Worm (Caenorhabditis elegans) whole organism, midembryonic: ENCODE measurements around the gene ech-2.

Source experiments
- T22C8.4 ChIP-seq: fragments of 200-800 bp; sonication (Bioruptor generic); IDR thresholded peaks from 2 replicates; pipeline ENCODE4 v1.3.6; 2022; ENCODE audit warnings: missing genetic modification characterization, missing compliant biosample characterization
- cog-1 ChIP-seq: sonication (generic microtip); optimal IDR thresholded peaks from 2 replicates; lab custom pipeline; 2016; ENCODE audit warnings: missing genetic modification characterization, missing compliant biosample characterization
- flt-1 ChIP-seq: fragments of 200-800 bp; sonication (Bioruptor generic); IDR thresholded peaks from 2 replicates; pipeline ENCODE4 v1.3.6; 2022; ENCODE audit warnings: missing genetic modification characterization, missing compliant biosample characterization
- klf-2 ChIP-seq: fragments of 200-800 bp; sonication (Bioruptor generic); conservative IDR thresholded peaks from 2 replicates; pipeline ENCODE4 v1.3.6; 2022; ENCODE audit warnings: missing genetic modification reagents, missing genetic modification characterization, missing compliant biosample characterization
- med-1 ChIP-seq: sonication (generic microtip); optimal IDR thresholded peaks from 2 replicates; lab custom pipeline; 2017; ENCODE audit warnings: missing genetic modification characterization, mild to moderate bottlenecking, missing compliant biosample characterization, antibody characterized with exemption, missing genetic modification reagents; ENCODE audit not compliant: insufficient read depth
- ref-1 ChIP-seq: fragments of 200-800 bp; sonication (Bioruptor generic); conservative IDR thresholded peaks from 2 replicates; pipeline ENCODE4 v1.3.6; 2022; ENCODE audit warnings: missing genetic modification reagents, missing genetic modification characterization, missing compliant biosample characterization
- tab-1 ChIP-seq: fragments of 200-800 bp; sonication (Bioruptor generic); IDR thresholded peaks from 2 replicates; pipeline ENCODE4 v1.3.6; 2022; ENCODE audit warnings: missing genetic modification characterization, missing compliant biosample characterization
- ztf-23 ChIP-seq: fragments of 200-800 bp; sonication (Bioruptor generic); IDR thresholded peaks from 2 replicates; pipeline ENCODE4 v1.3.6; 2022; ENCODE audit warnings: missing genetic modification reagents, missing genetic modification characterization, missing compliant biosample characterization
- ztf-29 ChIP-seq: fragments of 200-800 bp; sonication (Bioruptor generic); IDR thresholded peaks from 2 replicates; pipeline ENCODE4 v1.3.6; 2022; ENCODE audit warnings: missing genetic modification reagents, missing genetic modification characterization, missing compliant biosample characterization

ech-2 gene

DNA sequence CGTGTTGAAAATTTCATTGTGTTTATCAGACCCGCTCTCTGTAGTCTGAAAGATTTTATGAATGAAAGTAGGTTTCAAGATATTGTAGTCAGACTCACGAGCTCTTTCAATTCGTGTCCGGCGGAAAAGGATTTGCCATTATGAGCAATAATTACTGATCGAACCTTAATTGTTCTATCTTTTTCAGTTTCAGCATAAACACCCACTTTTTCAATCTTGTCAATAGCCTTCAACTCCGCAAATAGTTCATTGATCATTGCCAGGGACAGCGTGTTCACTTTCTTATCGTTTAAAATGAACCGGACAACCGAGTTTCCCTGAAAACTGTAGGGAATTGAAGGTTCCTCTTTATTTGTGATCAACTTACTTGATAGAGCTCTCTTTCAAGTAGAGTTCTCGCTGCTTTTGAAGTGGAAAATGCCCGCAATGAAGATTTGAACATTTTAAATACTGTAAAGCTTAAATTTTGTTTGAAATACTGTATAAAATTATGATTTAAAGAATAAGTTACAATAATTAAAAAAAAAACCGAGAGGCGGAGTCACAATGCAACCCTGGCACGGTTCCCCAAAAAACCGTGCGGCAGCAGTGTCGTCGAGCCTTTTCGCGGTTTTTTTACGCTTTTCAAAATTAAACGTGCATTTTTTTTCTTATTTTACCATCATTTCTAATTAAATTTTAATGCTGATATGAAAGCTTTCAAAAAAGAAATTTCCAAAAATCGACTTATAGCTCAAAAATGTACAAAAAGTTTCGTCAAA is at the start of gene ech-2:
Gene ech-2, minus strand, starts transcription at position 452 of the 761 bp plus-strand sequence.
- no peak for TF ChIP-seq ztf-29 (GFP tag; lab: Robert Waterston, UW)
- TF ChIP-seq T22C8.4 (GFP tag; lab: Robert Waterston, UW), result no peak
- TF ChIP-seq cog-1 (tag; lab: Kevin White, UChicago), result no peak
- no peak for TF ChIP-seq ztf-23 (GFP tag; lab: Robert Waterston, UW)
- TF ChIP-seq med-1, result no peak
- TF ChIP-seq tab-1 (GFP tag; lab: Robert Waterston, UW), result no peak
- no peak for TF ChIP-seq klf-2
- TF ChIP-seq flt-1 (GFP tag; lab: Robert Waterston, UW), result no peak
- TF ChIP-seq ref-1, result no peak

- TF ChIP-seq med-1 (no peak), ztf-29 (GFP tag; lab: Robert Waterston, UW) (no peak), klf-2 (no peak), T22C8.4 (GFP tag; lab: Robert Waterston, UW) (no peak), ztf-23 (GFP tag; lab: Robert Waterston, UW) (no peak), tab-1 (GFP tag; lab: Robert Waterston, UW) (no peak), cog-1 (tag; lab: Kevin White, UChicago) (no peak)
These were observed 47.5 kb upstream of the ech-2 start for ce11 chrIV:11903676-11904075.

ce11 chrIV:11902832-11903231 is 46.7 kb upstream of the ech-2 start:
- TF ChIP-seq klf-2 (no peak), cog-1 (tag; lab: Kevin White, UChicago) (no peak), med-1 (no peak), ztf-29 (GFP tag; lab: Robert Waterston, UW) (no peak), flt-1 (GFP tag; lab: Robert Waterston, UW) (no peak), T22C8.4 (GFP tag; lab: Robert Waterston, UW) (no peak), tab-1 (GFP tag; lab: Robert Waterston, UW) (no peak), ztf-23 (GFP tag; lab: Robert Waterston, UW) (no peak), ref-1 (no peak)

- TF ChIP-seq ztf-23 (GFP tag; lab: Robert Waterston, UW), result no peak
- no peak for TF ChIP-seq T22C8.4 (GFP tag; lab: Robert Waterston, UW)
- no peak for TF ChIP-seq flt-1 (GFP tag; lab: Robert Waterston, UW)
- no peak for TF ChIP-seq klf-2
- TF ChIP-seq cog-1 (tag; lab: Kevin White, UChicago), result no peak
- no peak for TF ChIP-seq ref-1
- no peak for TF ChIP-seq tab-1 (GFP tag; lab: Robert Waterston, UW)
- TF ChIP-seq med-1, result no peak
- no peak for TF ChIP-seq ztf-29 (GFP tag; lab: Robert Waterston, UW)
These were observed 45.1 kb upstream of the ech-2 start for ce11 chrIV:11901215-11901614.

DNA sequence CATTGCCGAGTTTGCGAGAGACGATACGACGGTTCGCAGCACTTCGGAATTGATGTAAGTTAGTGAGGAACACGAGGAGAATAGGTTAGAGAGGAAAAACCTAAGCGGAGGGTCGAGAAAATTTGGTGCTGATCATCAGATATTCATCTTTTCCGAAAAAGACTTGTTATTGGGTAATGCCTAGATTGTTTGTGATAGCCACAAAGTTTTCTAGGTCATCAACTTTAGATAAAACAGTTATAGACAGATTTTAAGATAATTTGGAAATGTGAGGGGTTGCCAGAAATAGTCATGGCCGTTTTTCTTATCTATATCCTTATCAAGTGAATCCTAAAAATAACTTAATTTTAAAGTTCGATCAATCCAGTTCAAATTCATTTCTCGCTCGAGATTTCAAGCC is 44.2 kb upstream of the ech-2 start:
- TF ChIP-seq ztf-29 (GFP tag; lab: Robert Waterston, UW) (no peak), tab-1 (GFP tag; lab: Robert Waterston, UW) (no peak), med-1 (no peak), klf-2 (no peak), flt-1 (GFP tag; lab: Robert Waterston, UW) (no peak), cog-1 (tag; lab: Kevin White, UChicago) (no peak), ref-1 (no peak), T22C8.4 (GFP tag; lab: Robert Waterston, UW) (no peak), ztf-23 (GFP tag; lab: Robert Waterston, UW) (no peak)

- TF ChIP-seq ztf-23 (GFP tag; lab: Robert Waterston, UW) (no peak), ztf-29 (GFP tag; lab: Robert Waterston, UW) (no peak), cog-1 (tag; lab: Kevin White, UChicago) (no peak), tab-1 (GFP tag; lab: Robert Waterston, UW) (no peak), flt-1 (GFP tag; lab: Robert Waterston, UW) (no peak), med-1 (no peak), ref-1 (no peak), klf-2 (no peak), T22C8.4 (GFP tag; lab: Robert Waterston, UW) (no peak)
These were observed 43.2 kb upstream of the ech-2 start, which contains the start of gene nhr-43 for ce11 chrIV:11899358-11899757. TSS of gene nhr-43 (plus strand) at chrIV:11899590.

DNA sequence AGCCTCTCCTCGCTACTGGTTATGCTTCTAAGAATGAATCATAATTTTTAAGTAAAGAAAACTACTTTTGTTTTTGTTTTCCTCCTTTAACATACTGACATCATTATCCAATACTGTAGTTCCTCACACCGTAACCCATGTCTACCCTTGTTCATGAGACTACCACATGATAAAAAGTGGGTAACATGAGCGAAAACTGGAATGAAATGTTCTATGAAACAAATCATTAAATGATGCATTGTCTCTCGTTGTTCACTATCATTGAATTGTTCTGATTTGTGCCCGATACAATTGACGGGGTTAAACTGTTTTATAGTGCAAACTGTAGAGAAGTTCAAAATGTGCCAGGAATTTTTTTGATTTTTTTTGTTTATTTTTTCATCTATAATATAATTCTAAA is 41.6 kb upstream of the ech-2 start:
- no peak for TF ChIP-seq cog-1 (tag; lab: Kevin White, UChicago)
- TF ChIP-seq flt-1 (GFP tag; lab: Robert Waterston, UW), result no peak
- TF ChIP-seq ref-1, result no peak

DNA sequence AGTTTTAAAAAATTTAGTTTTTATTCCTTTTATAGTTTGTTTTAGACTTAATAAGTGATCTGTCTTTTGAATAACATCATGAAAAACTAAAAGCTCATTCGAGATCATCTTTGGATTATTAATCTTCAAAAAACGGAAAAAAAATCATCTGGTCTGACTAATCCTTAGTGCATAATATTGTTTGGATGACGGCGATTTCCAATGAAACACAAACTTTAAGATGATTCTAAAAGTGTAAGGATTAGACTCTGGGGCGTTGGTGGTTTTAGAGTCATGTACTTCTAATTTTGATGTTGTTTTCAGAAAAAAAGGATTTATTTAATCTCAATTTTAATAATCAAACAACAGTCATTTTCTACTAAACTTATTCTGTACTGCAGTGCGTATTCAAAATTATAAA is 37.2 kb upstream of the ech-2 start:
- no peak for TF ChIP-seq med-1

DNA sequence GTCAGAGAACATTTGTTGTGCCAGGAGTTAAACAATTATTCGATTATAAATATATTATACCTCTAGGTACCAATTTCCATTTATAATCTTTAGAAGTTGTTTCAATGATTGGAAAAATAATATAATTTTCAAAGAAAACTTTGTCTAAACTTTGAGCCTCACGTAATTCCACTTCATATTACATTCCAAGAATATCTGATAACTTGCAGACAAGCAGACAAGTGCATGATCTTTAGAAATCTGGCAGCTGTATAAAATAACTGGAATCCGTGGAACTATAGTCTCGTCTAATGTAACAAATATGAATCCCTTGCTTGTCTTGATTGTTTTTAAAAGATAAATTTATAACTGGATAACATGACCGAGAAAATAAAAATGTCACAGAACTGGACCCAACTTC is 36.4 kb upstream of the ech-2 start:
- no peak for TF ChIP-seq T22C8.4 (GFP tag; lab: Robert Waterston, UW)
- no peak for TF ChIP-seq cog-1 (tag; lab: Kevin White, UChicago)
- no peak for TF ChIP-seq med-1
- no peak for TF ChIP-seq klf-2
- TF ChIP-seq tab-1 (GFP tag; lab: Robert Waterston, UW), result no peak
- TF ChIP-seq ztf-23 (GFP tag; lab: Robert Waterston, UW), result no peak
- no peak for TF ChIP-seq flt-1 (GFP tag; lab: Robert Waterston, UW)
- TF ChIP-seq ztf-29 (GFP tag; lab: Robert Waterston, UW), result no peak
- TF ChIP-seq ref-1, result no peak

DNA sequence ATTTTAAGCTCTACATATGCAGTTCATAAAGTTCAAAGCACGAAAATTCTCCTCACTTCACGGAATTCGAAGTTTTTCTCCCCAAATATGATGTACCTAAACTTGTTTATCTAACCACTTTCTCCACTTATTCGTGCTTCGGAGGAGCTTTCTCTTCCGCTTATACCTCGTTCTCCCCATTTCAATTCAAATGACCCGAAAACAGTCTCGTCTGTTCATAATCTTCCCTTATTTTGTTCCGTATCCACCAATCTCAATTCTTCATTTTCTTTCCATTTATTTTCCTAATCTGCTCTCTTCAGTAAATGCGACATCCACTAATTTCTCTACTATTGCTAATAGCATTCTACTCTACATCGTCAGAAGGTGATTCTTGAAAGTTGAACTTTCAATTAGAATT is 29.2 kb upstream of the ech-2 start, which contains the start of gene let-653:
Gene let-653, plus strand, starts transcription at position 301 of the 400 bp plus-strand sequence.
- TF ChIP-seq ztf-23 (GFP tag; lab: Robert Waterston, UW), result no peak
- no peak for TF ChIP-seq flt-1 (GFP tag; lab: Robert Waterston, UW)
